Worm (Caenorhabditis elegans): ENCODE measurements around the gene H03A11.2.

Gene H03A11.2

ce11 chrX:15221865-15222551 lies 8.4 kb downstream of the H03A11.2 start (continued):
- no peak for TF ChIP-seq arid-1 (GFP tag; conservative IDR thresholded peaks at IDR 0.05)
- TF ChIP-seq ztf-11 (tag; optimal IDR thresholded peaks at IDR 0.05) = no peak
- TF ChIP-seq attf-4 (tag; optimal IDR thresholded peaks at IDR 0.05) = no peak
- no peak for TF ChIP-seq ctbp-1 (GFP tag; IDR thresholded peaks at IDR 0.05)
- TF ChIP-seq zag-1 (tag; optimal IDR thresholded peaks at IDR 0.05) = no peak
- peak; percentile 19 for TF ChIP-seq T20F7.1 (GFP tag; optimal IDR thresholded peaks at IDR 0.05)
- no peak for TF ChIP-seq F44E2.7 (GFP tag; IDR thresholded peaks at IDR 0.05)
- no peak for TF ChIP-seq ZK546.5 (tag; optimal IDR thresholded peaks at IDR 0.05)
- peak in 1 of 2 experiments; percentile 40 for TF ChIP-seq lsy-2 (tag; optimal IDR thresholded peaks at IDR 0.05)
- peak; percentile 10 for TF ChIP-seq nhr-48 (tag; optimal IDR thresholded peaks at IDR 0.05)
- TF ChIP-seq nhr-28 (tag; optimal IDR thresholded peaks at IDR 0.05) = peak; percentile 68
- no peak for TF ChIP-seq zip-2 (tag; optimal IDR thresholded peaks at IDR 0.05)
- TF ChIP-seq nhr-102 (tag; optimal IDR thresholded peaks at IDR 0.05) = no peak
- TF ChIP-seq zfp-3 (GFP tag; conservative IDR thresholded peaks at IDR 0.05) = no peak
- no peak for TF ChIP-seq saeg-2 (GFP tag; IDR thresholded peaks at IDR 0.05)
- TF ChIP-seq F49E8.2 (tag; optimal IDR thresholded peaks at IDR 0.05; ENCODE audit: borderline replicate concordance) = no peak
- no peak for TF ChIP-seq dpl-1 (GFP tag; optimal IDR thresholded peaks at IDR 0.05)
- TF ChIP-seq madf-9 (GFP tag; conservative IDR thresholded peaks at IDR 0.05) = no peak
- no peak for TF ChIP-seq nhr-111 (GFP tag; optimal IDR thresholded peaks at IDR 0.05)
- TF ChIP-seq sdz-12 (GFP tag; optimal IDR thresholded peaks at IDR 0.05) = no peak
- no peak for TF ChIP-seq nhr-41 (GFP tag; IDR thresholded peaks at IDR 0.05)
- peak; percentile 0 for TF ChIP-seq nhr-6 (tag; optimal IDR thresholded peaks at IDR 0.05)
- no peak for TF ChIP-seq skn-1 (tag; optimal IDR thresholded peaks at IDR 0.05)
- TF ChIP-seq ceh-82 (tag; optimal IDR thresholded peaks at IDR 0.05) = no peak
- no peak for TF ChIP-seq aha-1 (tag)
- TF ChIP-seq unc-62 (GFP tag; optimal IDR thresholded peaks at IDR 0.05 in 1 of 2) = no peak
- TF ChIP-seq unc-62 (tag; optimal IDR thresholded peaks at IDR 0.05) = no peak
- no peak for TF ChIP-seq spr-3 (GFP tag; optimal IDR thresholded peaks at IDR 0.05)
- TF ChIP-seq mdt-29 (GFP tag; IDR thresholded peaks at IDR 0.05) = no peak
- no peak for TF ChIP-seq lin-13 (GFP tag; optimal IDR thresholded peaks at IDR 0.05)
- no peak for TF ChIP-seq dmd-8 (GFP tag; IDR thresholded peaks at IDR 0.05)
- TF ChIP-seq pha-4 (GFP tag; IDR thresholded peaks at IDR 0.05) = no peak
- TF ChIP-seq pha-4 (tag; optimal IDR thresholded peaks at IDR 0.05) = peak; percentile 81
- TF ChIP-seq fkh-10 (GFP tag; optimal IDR thresholded peaks at IDR 0.05) = no peak
- TF ChIP-seq ceh-20 (GFP tag; IDR thresholded peaks at IDR 0.05) = no peak
- no peak for TF ChIP-seq lin-29 (GFP tag; IDR thresholded peaks at IDR 0.05)
- no peak for TF ChIP-seq daf-16 (GFP tag; optimal IDR thresholded peaks at IDR 0.05)
- peak; percentile 62 for TF ChIP-seq daf-16 (tag; optimal IDR thresholded peaks at IDR 0.05)
- no peak for TF ChIP-seq ceh-62 (tag; optimal IDR thresholded peaks at IDR 0.05)
- peak in 1 of 2 experiments; percentile 39 for TF ChIP-seq mdl-1 (tag; optimal IDR thresholded peaks at IDR 0.05)
- TF ChIP-seq cey-2 (tag; optimal IDR thresholded peaks at IDR 0.05; ENCODE audit: borderline replicate concordance, insufficient read depth) = no peak
- TF ChIP-seq dve-1 (tag; optimal IDR thresholded peaks at IDR 0.05; ENCODE audit: insufficient read depth) = peak; percentile 71
- TF ChIP-seq R02D3.7 (tag; optimal IDR thresholded peaks at IDR 0.05) = no peak
- no peak for TF ChIP-seq nhr-25 (tag; optimal IDR thresholded peaks at IDR 0.05; ENCODE audit: borderline replicate concordance, insufficient read depth)
- TF ChIP-seq php-3 (GFP tag; IDR thresholded peaks at IDR 0.05) = no peak
- no peak for TF ChIP-seq daf-8 (GFP tag; IDR thresholded peaks at IDR 0.05)
- no peak for TF ChIP-seq duxl-1 (tag; optimal IDR thresholded peaks at IDR 0.05; ENCODE audit: poor library complexity)
- no peak for TF ChIP-seq lin-15B (tag; optimal IDR thresholded peaks at IDR 0.05)
- no peak for TF ChIP-seq ama-1 (optimal IDR thresholded peaks at IDR 0.05)
- peak; percentile 59 for TF ChIP-seq hlh-11 (tag; optimal IDR thresholded peaks at IDR 0.05)
- TF ChIP-seq daf-19 (GFP tag; conservative IDR thresholded peaks at IDR 0.05) = no peak
- peak; percentile 8 for TF ChIP-seq nhr-77 (tag; optimal IDR thresholded peaks at IDR 0.05)
